Worm (Caenorhabditis elegans): ENCODE results near the gene snr-5.
A peak's percentile ranks its signal among the peaks of the same experiment; 100 is the strongest.

Gene snr-5

DNA sequence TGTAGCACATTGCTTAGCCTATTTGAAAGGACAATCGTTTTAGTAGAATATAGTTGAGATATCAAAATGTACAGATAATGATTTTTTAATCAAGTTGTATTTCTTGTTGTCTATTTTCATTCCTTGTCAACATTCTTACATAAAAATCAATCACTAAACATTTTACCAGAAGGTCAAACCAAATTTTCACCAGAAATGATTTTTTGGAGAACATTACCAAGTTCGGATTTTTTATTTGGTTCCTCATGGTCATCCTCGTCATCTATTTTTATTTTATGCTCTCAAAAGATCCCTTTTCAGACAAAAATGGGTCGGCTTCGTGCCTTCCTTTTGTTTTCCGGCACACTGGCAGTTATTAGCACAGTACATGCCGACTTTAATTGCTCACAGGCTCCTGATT, 11.6 kb downstream of the snr-5 start, which contains the start of gene tyr-1:
TSS of gene tyr-1 (plus strand) at position 301 of the 400 bp plus-strand sequence.
- TF ChIP-seq ceh-34 (tag; optimal IDR thresholded peaks at IDR 0.05) (no peak), hlh-15 (tag; optimal IDR thresholded peaks at IDR 0.05) (no peak)

DNA sequence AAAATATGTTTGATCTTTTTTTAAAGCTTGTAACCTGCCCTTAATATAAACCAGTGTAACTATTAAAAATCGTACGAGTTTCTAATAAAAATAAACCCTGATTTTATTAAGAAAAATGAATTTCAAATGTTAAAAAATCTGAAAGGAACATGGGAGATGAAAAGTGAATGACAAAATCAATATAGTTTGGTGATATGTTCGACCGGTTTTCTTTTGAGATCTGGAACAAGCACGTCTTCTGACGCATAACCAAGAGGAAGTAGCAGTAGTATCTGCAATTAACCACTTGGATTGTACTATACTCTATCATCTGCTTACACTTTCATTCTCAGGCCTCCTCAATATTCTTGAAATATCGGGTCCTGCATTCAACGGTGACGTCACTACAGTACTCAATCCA, 15.2 kb downstream of the snr-5 start:
- TF ChIP-seq pat-9 (tag; optimal IDR thresholded peaks at IDR 0.05) = no peak
- no peak for TF ChIP-seq ceh-45 (GFP tag; IDR thresholded peaks at IDR 0.05)
- TF ChIP-seq pha-4 (tag; optimal IDR thresholded peaks at IDR 0.05) = no peak
- no peak for TF ChIP-seq pha-2 (tag; optimal IDR thresholded peaks at IDR 0.05)
- TF ChIP-seq che-1 (tag; optimal IDR thresholded peaks at IDR 0.05) = no peak
- TF ChIP-seq zip-5 (tag; optimal IDR thresholded peaks at IDR 0.05) = no peak
- no peak for TF ChIP-seq C38D4.7 (GFP tag; optimal IDR thresholded peaks at IDR 0.05)
- TF ChIP-seq pqm-1 (tag; optimal IDR thresholded peaks at IDR 0.05) = no peak
- no peak for TF ChIP-seq Y22D7AL.16 (tag; optimal IDR thresholded peaks at IDR 0.05)

DNA sequence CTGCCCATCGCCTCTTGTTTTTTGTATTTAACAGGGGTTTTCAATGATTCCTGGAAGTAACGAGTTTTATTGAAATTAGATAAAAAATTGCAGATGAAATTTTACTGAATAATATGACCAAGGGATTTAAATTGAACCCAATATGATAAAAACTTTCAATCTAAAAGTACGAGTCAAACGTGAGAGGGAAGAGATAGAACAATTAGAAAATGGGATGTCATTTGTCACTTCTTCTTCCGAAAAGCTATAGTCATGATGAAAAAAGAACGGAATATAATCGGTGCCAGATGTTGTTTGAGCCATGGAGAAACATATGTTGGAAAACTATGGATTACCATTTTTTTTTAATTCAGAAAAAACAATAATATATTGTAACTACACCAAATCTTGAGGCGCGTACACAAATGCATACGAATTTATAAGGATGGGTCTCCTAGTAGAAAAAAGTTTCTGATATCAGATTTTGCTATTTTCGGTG, 17.0 kb downstream of the snr-5 start, which contains the start of gene sup-18:
TSS of gene sup-18 (minus strand) at position 51 of the 478 bp plus-strand sequence.
- TF ChIP-seq Y22D7AL.16 (tag; optimal IDR thresholded peaks at IDR 0.05) (no peak), unc-55 (GFP tag; optimal IDR thresholded peaks at IDR 0.05) (no peak), ceh-22 (tag; optimal IDR thresholded peaks at IDR 0.05) (no peak), ceh-19 (GFP tag; optimal IDR thresholded peaks at IDR 0.05) (no peak), nhr-11 (tag; optimal IDR thresholded peaks at IDR 0.05) (no peak), sox-2 (GFP tag; IDR thresholded peaks at IDR 0.05) (no peak), pha-2 (tag; optimal IDR thresholded peaks at IDR 0.05) (no peak)

DNA sequence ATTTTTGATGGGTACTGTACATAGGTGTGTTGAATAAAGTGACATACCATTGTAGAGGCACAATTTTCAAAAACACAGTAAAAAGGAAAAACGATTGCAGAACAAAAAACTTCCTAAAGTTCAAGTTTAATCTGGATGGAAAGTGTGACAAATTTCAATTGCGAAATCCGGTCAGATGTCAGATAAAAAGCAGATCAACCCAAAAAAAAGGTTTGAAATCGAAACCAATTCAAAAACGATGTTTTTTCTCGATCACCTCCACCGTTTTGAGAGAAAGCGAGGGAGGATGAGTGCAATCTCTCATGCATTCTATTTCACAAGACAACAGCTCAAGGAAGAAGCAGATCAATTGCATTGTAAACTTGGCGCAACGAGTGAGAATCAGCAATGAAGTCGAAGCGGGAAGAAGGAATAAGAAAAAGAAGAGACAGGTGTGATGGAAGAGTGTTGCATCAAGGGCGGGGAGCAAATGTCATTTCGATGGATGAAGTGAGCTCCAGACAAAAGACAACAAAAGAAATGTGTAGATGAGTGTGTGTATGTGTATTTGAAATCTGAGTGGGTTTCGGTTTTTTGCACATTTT, 18.4 kb downstream of the snr-5 start:
- TF ChIP-seq zip-5 (tag; optimal IDR thresholded peaks at IDR 0.05) (no peak), ceh-18 (tag; optimal IDR thresholded peaks at IDR 0.05) (peak; percentile 75), ets-4 (tag; optimal IDR thresholded peaks at IDR 0.05) (no peak), C08G9.2 (tag; optimal IDR thresholded peaks at IDR 0.05) (no peak), rnt-1 (tag; optimal IDR thresholded peaks at IDR 0.05) (peak; percentile 46), ceh-19 (GFP tag; optimal IDR thresholded peaks at IDR 0.05) (no peak), npax-4 (tag; optimal IDR thresholded peaks at IDR 0.05) (no peak), pat-9 (tag; optimal IDR thresholded peaks at IDR 0.05) (no peak), unc-55 (GFP tag; optimal IDR thresholded peaks at IDR 0.05) (peak; percentile 72), ahr-1 (tag; optimal IDR thresholded peaks at IDR 0.05) (no peak)

DNA sequence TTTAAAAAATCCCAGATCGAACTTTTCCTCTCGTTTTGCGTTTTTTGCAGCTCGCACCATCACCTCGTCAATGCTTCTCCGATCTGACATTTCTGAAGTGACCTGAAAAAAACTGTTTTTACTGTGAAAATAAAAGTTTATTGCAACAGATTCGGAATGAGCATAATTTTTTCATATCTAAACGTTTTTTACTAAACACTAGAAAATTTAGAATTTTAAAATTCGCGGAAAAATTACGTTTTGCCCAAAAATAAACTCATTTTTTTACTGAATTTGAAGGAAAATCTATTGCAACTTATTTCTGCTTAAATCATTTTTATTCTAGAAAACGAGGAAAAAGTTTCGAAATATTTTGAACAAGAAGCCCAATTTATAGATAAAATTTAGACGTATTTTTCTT, 21.0 kb downstream of the snr-5 start, which contains the start of gene ZK688.9:
TSS of gene ZK688.9 (minus strand) at position 101 of the 400 bp plus-strand sequence.
- TF ChIP-seq sox-4 (tag; optimal IDR thresholded peaks at IDR 0.05) = no peak
- no peak for TF ChIP-seq ahr-1 (tag; optimal IDR thresholded peaks at IDR 0.05)
- no peak for TF ChIP-seq fkh-10 (GFP tag; optimal IDR thresholded peaks at IDR 0.05)
- no peak for TF ChIP-seq npax-4 (tag; optimal IDR thresholded peaks at IDR 0.05)

DNA sequence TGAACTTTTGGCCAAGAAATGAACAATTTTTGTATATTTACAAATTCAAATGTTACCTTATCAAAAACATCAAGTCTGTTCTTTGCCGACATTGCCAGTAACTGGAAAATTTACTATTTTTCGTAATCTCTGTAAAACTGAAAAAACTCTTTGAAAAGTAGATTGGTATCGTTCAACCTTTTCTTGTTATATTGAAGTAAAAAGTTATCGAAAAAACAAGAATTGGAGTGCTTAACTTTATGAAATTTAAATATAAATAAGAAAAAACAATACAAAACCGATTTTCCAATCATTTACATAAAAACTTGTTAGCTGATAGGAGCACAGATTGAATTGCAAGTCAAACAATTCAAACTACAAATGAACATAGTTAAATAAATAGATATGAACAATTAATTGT, 23.0 kb downstream of the snr-5 start, which contains the start of gene ZK688.11:
TSS of gene ZK688.11 (minus strand) at position 101 of the 400 bp plus-strand sequence.
- TF ChIP-seq ceh-48 (tag; optimal IDR thresholded peaks at IDR 0.05) = no peak
- TF ChIP-seq hlh-6 (tag; optimal IDR thresholded peaks at IDR 0.05) = no peak
- no peak for TF ChIP-seq pqm-1 (tag; optimal IDR thresholded peaks at IDR 0.05)
- TF ChIP-seq F13H6.1 (tag; optimal IDR thresholded peaks at IDR 0.05) = no peak
- TF ChIP-seq ceh-31 (tag; optimal IDR thresholded peaks at IDR 0.05) = no peak

DNA sequence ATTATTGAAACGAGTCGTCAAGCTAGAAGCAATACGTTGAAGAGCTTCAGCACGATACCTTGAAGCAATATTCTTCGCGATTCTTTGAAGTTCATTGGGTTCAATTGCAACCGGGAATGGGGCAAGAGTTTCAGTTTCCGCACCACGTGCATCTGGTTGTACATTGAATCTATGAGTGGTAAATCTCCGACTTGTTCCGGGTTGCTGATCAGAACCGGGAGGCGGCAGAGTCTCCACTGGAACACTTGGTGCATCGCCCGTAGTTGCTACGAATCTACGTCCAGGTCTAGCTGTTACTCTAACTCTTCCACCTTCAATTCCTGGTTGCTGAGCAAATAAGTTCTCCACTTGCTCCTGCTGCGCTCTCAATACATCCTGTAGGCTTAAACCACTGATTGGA, 27.2 kb downstream of the snr-5 start:
- no peak for TF ChIP-seq pax-1 (tag; optimal IDR thresholded peaks at IDR 0.05)
- no peak for TF ChIP-seq K02D7.2 (tag; optimal IDR thresholded peaks at IDR 0.05)
- TF ChIP-seq ceh-22 (tag; optimal IDR thresholded peaks at IDR 0.05) = no peak
- TF ChIP-seq npax-4 (tag; optimal IDR thresholded peaks at IDR 0.05) = no peak
- no peak for TF ChIP-seq madf-2 (tag; optimal IDR thresholded peaks at IDR 0.05)
- no peak for TF ChIP-seq dmd-4 (tag; optimal IDR thresholded peaks at IDR 0.05; ENCODE audit: borderline replicate concordance)
- no peak for TF ChIP-seq Y22D7AL.16 (tag; optimal IDR thresholded peaks at IDR 0.05)
- TF ChIP-seq ceh-24 (tag; optimal IDR thresholded peaks at IDR 0.05) = no peak
